Fruit fly (Drosophila melanogaster): Measurements from ENCODE around the gene CG4022.

Gene CG4022

dm6 chr3L:9400697-9401353 is 9.8 kb downstream of the CG4022 start:
- TF ChIP-seq ttk (optimal IDR thresholded peaks at IDR 0.05) = no peak
- TF ChIP-seq psq (optimal IDR thresholded peaks at IDR 0.05) = no peak
- TF ChIP-seq insv (optimal IDR thresholded peaks at IDR 0.05) = no peak
- TF ChIP-seq Myc (optimal IDR thresholded peaks at IDR 0.05) = no peak
- TF ChIP-seq h (optimal IDR thresholded peaks at IDR 0.05) = no peak
- no peak for TF ChIP-seq Sin3A (optimal IDR thresholded peaks at IDR 0.05)

- TF ChIP-seq psq (optimal IDR thresholded peaks at IDR 0.05) (no peak), ttk (optimal IDR thresholded peaks at IDR 0.05) (no peak), insv (optimal IDR thresholded peaks at IDR 0.05) (no peak), Myc (optimal IDR thresholded peaks at IDR 0.05) (no peak), h (optimal IDR thresholded peaks at IDR 0.05) (no peak), Sin3A (optimal IDR thresholded peaks at IDR 0.05) (no peak)
These were observed 10.8 kb downstream of the CG4022 start for dm6 chr3L:9399855-9400254.

dm6 chr3L:9399013-9399750 is 11.4 kb downstream of the CG4022 start, which contains the start of gene CG4080:
TSS of gene CG4080 (minus strand) at chr3L:9399227.
- TF ChIP-seq insv (optimal IDR thresholded peaks at IDR 0.05) (no peak), Myc (optimal IDR thresholded peaks at IDR 0.05) (no peak), psq (optimal IDR thresholded peaks at IDR 0.05) (no peak), h (optimal IDR thresholded peaks at IDR 0.05) (no peak), ttk (optimal IDR thresholded peaks at IDR 0.05) (no peak), Sin3A (optimal IDR thresholded peaks at IDR 0.05) (no peak)

dm6 chr3L:9398435-9398981 is 12.1 kb downstream of the CG4022 start:
- TF ChIP-seq psq (optimal IDR thresholded peaks at IDR 0.05) (no peak), insv (optimal IDR thresholded peaks at IDR 0.05) (no peak), ttk (optimal IDR thresholded peaks at IDR 0.05) (no peak), Sin3A (optimal IDR thresholded peaks at IDR 0.05) (no peak), Myc (optimal IDR thresholded peaks at IDR 0.05) (no peak), h (optimal IDR thresholded peaks at IDR 0.05) (no peak)

- TF ChIP-seq h (optimal IDR thresholded peaks at IDR 0.05) = no peak
- TF ChIP-seq insv (optimal IDR thresholded peaks at IDR 0.05) = no peak
- TF ChIP-seq ttk (optimal IDR thresholded peaks at IDR 0.05) = no peak
- TF ChIP-seq Sin3A (optimal IDR thresholded peaks at IDR 0.05) = no peak
- TF ChIP-seq Myc (optimal IDR thresholded peaks at IDR 0.05) = no peak
- TF ChIP-seq psq (optimal IDR thresholded peaks at IDR 0.05) = no peak
These were observed 12.6 kb downstream of the CG4022 start for dm6 chr3L:9398028-9398427.

- no peak for TF ChIP-seq Myc (optimal IDR thresholded peaks at IDR 0.05)
- TF ChIP-seq psq (optimal IDR thresholded peaks at IDR 0.05) = no peak
- no peak for TF ChIP-seq insv (optimal IDR thresholded peaks at IDR 0.05)
- TF ChIP-seq Sin3A (optimal IDR thresholded peaks at IDR 0.05) = no peak
- TF ChIP-seq h (optimal IDR thresholded peaks at IDR 0.05) = no peak
- no peak for TF ChIP-seq ttk (optimal IDR thresholded peaks at IDR 0.05)
These were observed 13.5 kb downstream of the CG4022 start for dm6 chr3L:9397156-9397555.

dm6 chr3L:9396704-9397103 is 13.9 kb downstream of the CG4022 start:
- TF ChIP-seq Myc (optimal IDR thresholded peaks at IDR 0.05) (no peak), h (optimal IDR thresholded peaks at IDR 0.05) (no peak), ttk (optimal IDR thresholded peaks at IDR 0.05) (no peak), psq (optimal IDR thresholded peaks at IDR 0.05) (no peak), insv (optimal IDR thresholded peaks at IDR 0.05) (no peak), Sin3A (optimal IDR thresholded peaks at IDR 0.05) (no peak)

dm6 chr3L:9396038-9396437 is 14.6 kb downstream of the CG4022 start:
- TF ChIP-seq h (optimal IDR thresholded peaks at IDR 0.05) = no peak
- TF ChIP-seq Sin3A (optimal IDR thresholded peaks at IDR 0.05) = no peak
- TF ChIP-seq insv (optimal IDR thresholded peaks at IDR 0.05) = no peak
- TF ChIP-seq ttk (optimal IDR thresholded peaks at IDR 0.05) = no peak
- TF ChIP-seq Myc (optimal IDR thresholded peaks at IDR 0.05) = no peak
- TF ChIP-seq psq (optimal IDR thresholded peaks at IDR 0.05) = no peak

dm6 chr3L:9391340-9391980 is 19.2 kb downstream of the CG4022 start:
- TF ChIP-seq ttk (optimal IDR thresholded peaks at IDR 0.05) = no peak
- TF ChIP-seq Myc (optimal IDR thresholded peaks at IDR 0.05) = no peak
- TF ChIP-seq insv (optimal IDR thresholded peaks at IDR 0.05) = no peak
- TF ChIP-seq psq (optimal IDR thresholded peaks at IDR 0.05) = no peak
- TF ChIP-seq Sin3A (optimal IDR thresholded peaks at IDR 0.05) = no peak
- no peak for TF ChIP-seq h (optimal IDR thresholded peaks at IDR 0.05)

- no peak for TF ChIP-seq Sin3A (optimal IDR thresholded peaks at IDR 0.05)
- no peak for TF ChIP-seq ttk (optimal IDR thresholded peaks at IDR 0.05)
- TF ChIP-seq psq (optimal IDR thresholded peaks at IDR 0.05) = no peak
- no peak for TF ChIP-seq Myc (optimal IDR thresholded peaks at IDR 0.05)
- no peak for TF ChIP-seq h (optimal IDR thresholded peaks at IDR 0.05)
- no peak for TF ChIP-seq insv (optimal IDR thresholded peaks at IDR 0.05)
These were observed 26.1 kb downstream of the CG4022 start for dm6 chr3L:9384445-9385079.

- TF ChIP-seq ttk (optimal IDR thresholded peaks at IDR 0.05) = no peak
- TF ChIP-seq h (optimal IDR thresholded peaks at IDR 0.05) = no peak
- TF ChIP-seq psq (optimal IDR thresholded peaks at IDR 0.05) = no peak
- TF ChIP-seq Sin3A (optimal IDR thresholded peaks at IDR 0.05) = no peak
- TF ChIP-seq Myc (optimal IDR thresholded peaks at IDR 0.05) = no peak
- TF ChIP-seq insv (optimal IDR thresholded peaks at IDR 0.05) = no peak
These were observed 27.1 kb downstream of the CG4022 start, which contains the start of gene Hsp27 for dm6 chr3L:9383345-9384075. TSS of gene Hsp27 (plus strand) at chr3L:9384063.

Data from Kc167 (cell line).